Fruit fly (Drosophila melanogaster): ENCODE data around the gene Pih1D1.

Gene Pih1D1

dm6 chr2L:12700381-12700963, 21.2 kb downstream of the Pih1D1 start, which contains the start of gene CG17036 (continued):
- TF ChIP-seq lbe (GFP tag; optimal IDR thresholded peaks at IDR 0.05) (no peak), CG15696 (tag; optimal IDR thresholded peaks at IDR 0.05) (no peak), CG13424 (tag; optimal IDR thresholded peaks at IDR 0.05) (peak; percentile 12), Dp (GFP tag; optimal IDR thresholded peaks at IDR 0.05) (no peak), CG17361 (GFP tag; IDR thresholded peaks at IDR 0.05) (peak; percentile 48; the same call in 2 of the 3 replicates), Ravus (GFP tag; IDR thresholded peaks at IDR 0.05) (0 out of 2 replicates have a peak, but pooled peaks have one; percentile 6), CG4328 (GFP tag; optimal IDR thresholded peaks at IDR 0.05) (peak; percentile 6), fd64A (GFP tag; optimal IDR thresholded peaks at IDR 0.05) (no peak), CG34422 (GFP tag; IDR thresholded peaks at IDR 0.05) (peak; percentile 46; the same call in 1 of the 3 replicates), rib (GFP tag; IDR thresholded peaks at IDR 0.05) (peak; percentile 26; the same call in 1 of the 2 replicates), Fer1 (GFP tag; optimal IDR thresholded peaks at IDR 0.05) (peak; percentile 31), CG15269 (tag; optimal IDR thresholded peaks at IDR 0.05) (peak; percentile 4), Fer3 (tag; optimal IDR thresholded peaks at IDR 0.05) (peak; percentile 4), HHEX (GFP tag; optimal IDR thresholded peaks at IDR 0.05) (peak; percentile 48), Meics (GFP tag; optimal IDR thresholded peaks at IDR 0.05) (peak; percentile 52), chinmo (GFP tag; IDR thresholded peaks at IDR 0.05; ENCODE audit: partially characterized antibody) (0 out of 4 replicates have a peak, but pooled peaks have one; percentile 51)

- TF ChIP-seq CG4424 (GFP tag; optimal IDR thresholded peaks at IDR 0.05) = no peak
- no peak for TF ChIP-seq jing (GFP tag; optimal IDR thresholded peaks at IDR 0.05)
- TF ChIP-seq CG15601 (tag; optimal IDR thresholded peaks at IDR 0.05) = no peak
- no peak for TF ChIP-seq slp2 (GFP tag; optimal IDR thresholded peaks at IDR 0.05)
- TF ChIP-seq hth (optimal IDR thresholded peaks at IDR 0.05) = no peak
These were observed 24.4 kb downstream of the Pih1D1 start, which contains the start of gene CG5781 for dm6 chr2L:12697223-12697622. CG5781 (minus strand) TSS chr2L:12697323.

dm6 chr2L:12694823-12695420, 26.7 kb downstream of the Pih1D1 start, which contains the start of the genes IFT43 and PICK1:
IFT43 (minus strand) TSS chr2L:12694988.
PICK1 (plus strand) TSS chr2L:12695033.
- TF ChIP-seq onecut (GFP tag; IDR thresholded peaks at IDR 0.05) (peak; percentile 98), unc-4 (GFP tag; IDR thresholded peaks at IDR 0.05; ENCODE audit: partially characterized antibody) (peak; percentile 75), Bgb (GFP tag; IDR thresholded peaks at IDR 0.05; ENCODE audit: partially characterized antibody) (peak; percentile 89), CG34422 (GFP tag; IDR thresholded peaks at IDR 0.05) (peak; percentile 54; the same call in 1 of the 3 replicates), CG3847 (GFP tag; IDR thresholded peaks at IDR 0.05) (0 out of 2 replicates have a peak, but pooled peaks have one; percentile 20), vnd (GFP tag; IDR thresholded peaks at IDR 0.05; ENCODE audit: partially characterized antibody) (peak; percentile 77), pb (GFP tag; optimal IDR thresholded peaks at IDR 0.05) (no peak), gfzf (GFP tag; optimal IDR thresholded peaks at IDR 0.05) (peak; percentile 48), Xrp1 (GFP tag; IDR thresholded peaks at IDR 0.05) (peak; percentile 7; the same call in 1 of the 2 replicates), nerfin-2 (GFP tag; IDR thresholded peaks at IDR 0.05; ENCODE audit: partially characterized antibody) (peak; percentile 59; the same call in 1 of the 2 replicates), hb (GFP tag; IDR thresholded peaks at IDR 0.05; ENCODE audit: partially characterized antibody) (peak; percentile 72; the same call in 2 of the 3 replicates), Opbp (GFP tag; IDR thresholded peaks at IDR 0.05; ENCODE audit: partially characterized antibody) (peak; percentile 81; the same call in 2 of the 3 replicates), Med (GFP tag) (peak; percentile 61), H15 (GFP tag; IDR thresholded peaks at IDR 0.05) (no peak), YL-1 (GFP tag; optimal IDR thresholded peaks at IDR 0.05) (peak; percentile 37), hth (optimal IDR thresholded peaks at IDR 0.05) (no peak), pzg (GFP tag; optimal IDR thresholded peaks at IDR 0.05) (peak; percentile 70), org-1 (GFP tag; optimal IDR thresholded peaks at IDR 0.05) (no peak), amos (GFP tag; IDR thresholded peaks at IDR 0.05; ENCODE audit: partially characterized antibody) (peak; percentile 88), inv (GFP tag; IDR thresholded peaks at IDR 0.05; ENCODE audit: partially characterized antibody) (peak; percentile 56), BEAF-32 (GFP tag; optimal IDR thresholded peaks at IDR 0.05) (peak; percentile 82), Lhr (GFP tag; optimal IDR thresholded peaks at IDR 0.05) (peak; percentile 2), tna (GFP tag; IDR thresholded peaks at IDR 0.05; ENCODE audit: partially characterized antibody) (peak; percentile 78), Myb (GFP tag; optimal IDR thresholded peaks at IDR 0.05) (peak; percentile 59), scrt (GFP tag; optimal IDR thresholded peaks at IDR 0.05) (peak; percentile 96)

All from whole organism, embryonic.